Worm (Caenorhabditis elegans): Measurements from ENCODE around the gene dop-5.

dop-5 gene

ce11 chrV:11326914-11327367 lies 39.1 kb downstream of the dop-5 start, which contains the start of gene tmed-10 (continued):
- TF ChIP-seq akir-1 (GFP tag; optimal IDR thresholded peaks at IDR 0.05) (no peak), F22D6.2 (tag; optimal IDR thresholded peaks at IDR 0.05) (no peak), lir-1 (GFP tag; conservative IDR thresholded peaks at IDR 0.05) (peak; percentile 70; the same call in 1 of the 2 replicates), xnd-1 (tag; optimal IDR thresholded peaks at IDR 0.05) (no peak), Y53G8AR.9 (GFP tag; conservative IDR thresholded peaks at IDR 0.05) (no peak), hlh-26 (GFP tag; conservative IDR thresholded peaks at IDR 0.05) (no peak), Y53F4B.3 (GFP tag; IDR thresholded peaks at IDR 0.05) (no peak), hlh-12 (tag; optimal IDR thresholded peaks at IDR 0.05) (no peak), hsf-1 (GFP tag; IDR thresholded peaks at IDR 0.05) (no peak), nfyb-1 (GFP tag; IDR thresholded peaks at IDR 0.05) (peak; percentile 76), F55B11.4 (tag; optimal IDR thresholded peaks at IDR 0.05; ENCODE audit: borderline replicate concordance, insufficient read depth) (no peak), lin-26 (GFP tag; IDR thresholded peaks at IDR 0.05) (0 out of 2 replicates have a peak, but pooled peaks have one; percentile 42), Y56A3A.18 (GFP tag; IDR thresholded peaks at IDR 0.05) (no peak), bed-1 (GFP tag; IDR thresholded peaks at IDR 0.05) (no peak), lsy-27 (tag; optimal IDR thresholded peaks at IDR 0.05; ENCODE audit: borderline replicate concordance, insufficient read depth) (no peak), snpc-3.4 (tag; optimal IDR thresholded peaks at IDR 0.05) (peak; percentile 41), ceh-27 (GFP tag; optimal IDR thresholded peaks at IDR 0.05) (peak; percentile 15), him-1 (tag; optimal IDR thresholded peaks at IDR 0.05) (no peak), F33H1.4 (GFP tag; IDR thresholded peaks at IDR 0.05) (peak; percentile 55), egl-44 (GFP tag; IDR thresholded peaks at IDR 0.05) (0 out of 2 replicates have a peak, but pooled peaks have one; percentile 24), ztf-6 (GFP tag; IDR thresholded peaks at IDR 0.05) (peak; percentile 50; the same call in 1 of the 2 replicates), hrde-1 (tag; optimal IDR thresholded peaks at IDR 0.05; ENCODE audit: borderline replicate concordance) (no peak), sdz-38 (tag; optimal IDR thresholded peaks at IDR 0.05) (no peak), snpc-4 (GFP tag; optimal IDR thresholded peaks at IDR 0.05) (peak; percentile 28), snpc-4 (tag; optimal IDR thresholded peaks at IDR 0.05) (peak in 3 of 4 experiments; percentile 27 to 72 (median 57)), unc-62 (GFP tag; optimal IDR thresholded peaks at IDR 0.05) (no peak), let-526 (GFP tag; IDR thresholded peaks at IDR 0.05) (no peak), tlf-1 (GFP tag; optimal IDR thresholded peaks at IDR 0.05) (no peak), ztf-3 (GFP tag; optimal IDR thresholded peaks at IDR 0.05) (no peak), cebp-2 (GFP tag; IDR thresholded peaks at IDR 0.05) (no peak), cebp-1 (GFP tag; IDR thresholded peaks at IDR 0.05) (no peak), cebp-1 (tag; optimal IDR thresholded peaks at IDR 0.05) (no peak), ztf-28 (GFP tag; IDR thresholded peaks at IDR 0.05) (no peak), ekl-4 (GFP tag; IDR thresholded peaks at IDR 0.05) (peak; percentile 77), egl-18 (GFP tag; IDR thresholded peaks at IDR 0.05) (no peak), zim-3 (tag; optimal IDR thresholded peaks at IDR 0.05) (no peak), ceh-91 (GFP tag; IDR thresholded peaks at IDR 0.05) (peak; percentile 78), repo-1 (tag; optimal IDR thresholded peaks at IDR 0.05) (no peak), athp-1 (tag; optimal IDR thresholded peaks at IDR 0.05) (no peak), hmg-20 (GFP tag; IDR thresholded peaks at IDR 0.05) (no peak), Y95B8A.8 (GFP tag; IDR thresholded peaks at IDR 0.05) (no peak), Y79H2A.3 (GFP tag; conservative IDR thresholded peaks at IDR 0.05) (0 out of 2 replicates have a peak, but pooled peaks have one; percentile 37), attf-5 (GFP tag; optimal IDR thresholded peaks at IDR 0.05) (peak; percentile 76), madf-3 (GFP tag; IDR thresholded peaks at IDR 0.05) (no peak), zfh-2 (GFP tag; conservative IDR thresholded peaks at IDR 0.05) (no peak), let-607 (tag; optimal IDR thresholded peaks at IDR 0.05) (peak; percentile 93 to 94), madf-6 (GFP tag; IDR thresholded peaks at IDR 0.05) (peak; percentile 76), lsl-1 (GFP tag; optimal IDR thresholded peaks at IDR 0.05) (peak; percentile 64)

Data from whole organism, young adult.